Worm (Caenorhabditis elegans): ENCODE measurements around the gene vamp-7.

Gene vamp-7

DNA sequence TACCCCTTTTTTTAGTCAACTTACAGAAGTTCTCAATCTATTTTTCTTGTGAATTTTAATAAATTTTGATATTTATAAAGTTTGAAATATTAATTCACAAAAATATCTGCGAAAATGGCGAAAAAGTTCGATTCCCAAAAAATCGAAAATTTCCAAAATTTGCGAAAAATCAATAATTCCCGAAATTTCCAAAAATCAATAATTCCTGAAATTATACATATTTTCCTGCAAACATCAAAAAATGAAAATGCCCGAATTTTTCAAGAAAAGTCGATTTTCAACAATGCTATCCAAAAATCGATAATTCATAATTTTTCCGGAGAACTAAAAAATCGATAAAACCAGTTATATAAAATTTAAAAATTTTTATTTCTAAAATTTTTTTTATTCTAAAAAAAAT lies 42.2 kb downstream of the vamp-7 start:
- TF ChIP-seq W03F9.2 (tag; optimal IDR thresholded peaks at IDR 0.05), result no peak
- no peak for TF ChIP-seq dao-5 (tag; optimal IDR thresholded peaks at IDR 0.05)
- no peak for TF ChIP-seq him-1 (tag; optimal IDR thresholded peaks at IDR 0.05)

DNA sequence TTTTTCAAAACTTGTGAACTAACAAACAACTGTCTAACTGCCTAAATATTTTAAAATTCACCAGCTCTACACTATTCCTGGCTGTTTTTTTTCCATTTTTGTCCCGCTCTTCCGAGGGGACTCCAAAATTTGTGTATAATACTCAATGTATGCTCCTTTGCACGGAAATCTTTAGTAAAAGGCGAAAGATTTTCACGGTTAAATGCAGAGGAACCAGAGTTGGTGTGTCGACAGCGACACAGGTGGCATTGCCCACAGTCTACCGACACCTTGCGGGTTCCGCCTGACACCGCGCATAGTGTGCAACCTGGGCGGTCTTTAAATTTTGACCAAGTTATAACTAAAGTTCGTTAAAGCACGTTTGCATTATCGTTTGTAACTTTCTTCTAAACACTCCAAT lies 47.1 kb downstream of the vamp-7 start:
- TF ChIP-seq W03F9.2 (tag; optimal IDR thresholded peaks at IDR 0.05), result no peak
- TF ChIP-seq him-1 (tag; optimal IDR thresholded peaks at IDR 0.05), result no peak
- TF ChIP-seq dao-5 (tag; optimal IDR thresholded peaks at IDR 0.05), result no peak

- TF ChIP-seq W03F9.2 (tag; optimal IDR thresholded peaks at IDR 0.05) (no peak), dao-5 (tag; optimal IDR thresholded peaks at IDR 0.05) (no peak), him-1 (tag; optimal IDR thresholded peaks at IDR 0.05) (no peak)
These were observed 48.7 kb downstream of the vamp-7 start for ce11 chrIV:2656400-2657139.

- TF ChIP-seq dao-5 (tag; optimal IDR thresholded peaks at IDR 0.05) (no peak), him-1 (tag; optimal IDR thresholded peaks at IDR 0.05) (no peak), W03F9.2 (tag; optimal IDR thresholded peaks at IDR 0.05) (no peak)
These were observed 49.5 kb downstream of the vamp-7 start for ce11 chrIV:2657307-2657706.

DNA sequence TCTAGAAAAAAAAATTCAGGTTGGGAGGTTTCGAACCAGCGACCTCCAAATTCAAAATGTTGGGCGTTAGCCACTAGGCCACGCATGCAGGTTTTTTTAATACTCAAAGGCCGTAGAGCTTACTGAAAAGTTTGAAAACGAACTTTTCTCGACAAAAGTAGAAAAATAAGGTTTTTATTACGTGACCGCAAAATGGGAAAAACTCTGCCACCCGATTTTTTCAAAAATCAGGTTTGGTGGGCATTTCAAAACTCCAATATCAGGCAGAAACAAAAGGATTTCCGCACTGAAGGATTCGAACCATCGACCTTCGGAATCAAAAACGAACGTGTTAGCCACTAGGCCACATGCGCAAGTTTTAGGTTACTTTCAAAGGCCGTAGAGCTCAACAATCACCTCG lies 50.9 kb downstream of the vamp-7 start:
- TF ChIP-seq W03F9.2 (tag; optimal IDR thresholded peaks at IDR 0.05), result no peak
- no peak for TF ChIP-seq him-1 (tag; optimal IDR thresholded peaks at IDR 0.05)
- TF ChIP-seq dao-5 (tag; optimal IDR thresholded peaks at IDR 0.05), result no peak
